Worm (Caenorhabditis elegans) whole organism, young adult: ENCODE data around the gene lbp-7.

Source experiments
- B0336.3 ChIP-seq: fragments of 200-800 bp; sonication (Bioruptor generic); IDR thresholded peaks from 2 replicates; pipeline ENCODE4 v1.3.6; 2022; ENCODE audit warnings: missing genetic modification characterization, missing compliant biosample characterization
- C17E4.6 ChIP-seq: fragments of 200-800 bp; sonication (Bioruptor generic); IDR thresholded peaks from 2 replicates; pipeline ENCODE4 v1.3.6; 2022; ENCODE audit warnings: missing genetic modification reagents, missing genetic modification characterization, missing compliant biosample characterization
- F57A8.1 ChIP-seq: fragments of 200-800 bp; sonication (Bioruptor generic); optimal IDR thresholded peaks from 2 replicates; lab custom pipeline; 2018; ENCODE audit warnings: mild to moderate bottlenecking, missing genetic modification characterization, moderate library complexity, missing compliant biosample characterization
- K11D2.4 ChIP-seq: fragments of 200-800 bp; sonication (Bioruptor generic); IDR thresholded peaks from 2 replicates; pipeline ENCODE4 v1.3.6; 2022; ENCODE audit warnings: missing genetic modification reagents, missing genetic modification characterization, missing compliant biosample characterization
- T07F8.4 ChIP-seq: sonication (generic microtip); optimal IDR thresholded peaks from 2 replicates; lab custom pipeline; 2016; ENCODE audit warnings: mild to moderate bottlenecking, missing genetic modification characterization, moderate library complexity, missing compliant biosample characterization
- Y56A3A.18 ChIP-seq: fragments of 200-800 bp; sonication (Bioruptor generic); IDR thresholded peaks from 2 replicates; pipeline ENCODE4 v1.3.6; 2022; ENCODE audit warnings: missing genetic modification reagents, missing genetic modification characterization, missing compliant biosample characterization
- Y79H2A.3 ChIP-seq: fragments of 200-800 bp; sonication (Bioruptor generic); conservative IDR thresholded peaks from 2 replicates; pipeline ENCODE4 v1.3.6; 2022; ENCODE audit warnings: missing genetic modification reagents, missing genetic modification characterization, missing compliant biosample characterization
- akir-1 ChIP-seq: fragments of 200-800 bp; sonication (Bioruptor generic); optimal IDR thresholded peaks from 2 replicates; lab custom pipeline; 2018; ENCODE audit warnings: mild to moderate bottlenecking, missing genetic modification characterization, moderate library complexity, missing compliant biosample characterization
- ama-1 ChIP-seq, 3 experiments: fragments of 150-350 bp in 1 of 3; sonication (generic microtip) in 2 of 3; optimal IDR thresholded peaks; 2 replicates each; lab custom pipeline; 2014 to 2018; ENCODE audit warnings: missing biosample characterization in 2 of 3, missing genetic modification characterization in 2 of 3, missing genetic modification reagents in 2 of 3
- aptf-2 ChIP-seq: fragments of 200-800 bp; sonication (Bioruptor generic); conservative IDR thresholded peaks from 2 replicates; pipeline ENCODE4 v1.3.6; 2022; ENCODE audit warnings: missing genetic modification reagents, missing genetic modification characterization, missing compliant biosample characterization
- athp-1 ChIP-seq: sonication (generic microtip); optimal IDR thresholded peaks from 2 replicates; lab custom pipeline; 2017; ENCODE audit warnings: mild to moderate bottlenecking, missing genetic modification characterization, missing compliant biosample characterization
- ceh-100 ChIP-seq: fragments of 200-800 bp; sonication (Bioruptor generic); IDR thresholded peaks from 2 replicates; pipeline ENCODE4 v1.3.6; 2022; ENCODE audit warnings: missing genetic modification reagents, missing genetic modification characterization, missing compliant biosample characterization
- ceh-40 ChIP-seq: fragments of 200-800 bp; sonication (Bioruptor generic); IDR thresholded peaks from 2 replicates; pipeline ENCODE4 v1.3.6; 2022; ENCODE audit warnings: missing genetic modification characterization, missing compliant biosample characterization
- die-1 ChIP-seq: sonication (generic microtip); optimal IDR thresholded peaks from 2 replicates; lab custom pipeline; 2016; ENCODE audit warnings: missing genotype, mild to moderate bottlenecking, missing genetic modification characterization, missing compliant biosample characterization
- efl-1 ChIP-seq: fragments of 150-350 bp; optimal IDR thresholded peaks from 2 replicates; lab custom pipeline; 2014; ENCODE audit warnings: missing biosample characterization, missing genetic modification reagents, missing genetic modification characterization
- egrh-3 ChIP-seq: fragments of 200-800 bp; sonication (Bioruptor generic); IDR thresholded peaks from 2 replicates; pipeline ENCODE4 v1.3.6; 2022; ENCODE audit warnings: missing genetic modification reagents, missing genetic modification characterization, missing compliant biosample characterization
- hmg-20 ChIP-seq: fragments of 200-800 bp; sonication (Bioruptor generic); IDR thresholded peaks from 2 replicates; pipeline ENCODE4 v1.3.6; 2022; ENCODE audit warnings: missing genetic modification reagents, missing genetic modification characterization, missing compliant biosample characterization
- lin-35 ChIP-seq, 3 experiments: fragments of 150-350 bp in 2 of 3; sonication (generic microtip) in 1 of 3; optimal IDR thresholded peaks; 2 replicates each; lab custom pipeline; 2014 to 2018; ENCODE audit warnings: missing biosample characterization in 3 of 3, missing genetic modification characterization in 3 of 3, missing genetic modification reagents in 3 of 3
- lin-54 ChIP-seq: fragments of 200-800 bp; sonication (Bioruptor generic); optimal IDR thresholded peaks from 2 replicates; lab custom pipeline; 2018; ENCODE audit warnings: mild to moderate bottlenecking, missing genetic modification characterization, missing compliant biosample characterization
- lsl-1 ChIP-seq: fragments of 200-800 bp; sonication (Bioruptor generic); optimal IDR thresholded peaks from 2 replicates; lab custom pipeline; 2018; ENCODE audit warnings: mild to moderate bottlenecking, missing genetic modification characterization, moderate library complexity, missing compliant biosample characterization
- madf-3 ChIP-seq: fragments of 200-800 bp; sonication (Bioruptor generic); IDR thresholded peaks from 2 replicates; pipeline ENCODE4 v1.3.6; 2022; ENCODE audit warnings: missing genetic modification reagents, missing genetic modification characterization, missing compliant biosample characterization
- nhr-120 ChIP-seq: fragments of 200-800 bp; sonication (Bioruptor generic); IDR thresholded peaks from 2 replicates; pipeline ENCODE4 v1.3.6; 2022; ENCODE audit warnings: missing genetic modification characterization, missing compliant biosample characterization
- nhr-90 ChIP-seq: sonication (generic microtip); optimal IDR thresholded peaks from 2 replicates; lab custom pipeline; 2016; ENCODE audit warnings: missing genotype, mild to moderate bottlenecking, missing genetic modification characterization, missing compliant biosample characterization
- snpc-3.4 ChIP-seq: sonication (generic microtip); optimal IDR thresholded peaks from 2 replicates; lab custom pipeline; 2017; ENCODE audit warnings: missing genetic modification characterization, mild to moderate bottlenecking, missing compliant biosample characterization, antibody characterized with exemption, moderate library complexity, missing genotype, missing genetic modification reagents
- snpc-4 ChIP-seq, 5 experiments: fragments of 150-350 bp in 1 of 5; sonication (generic microtip) in 4 of 5; optimal IDR thresholded peaks; 2 replicates each; lab custom pipeline; 2014 to 2018; ENCODE audit warnings: missing genetic modification characterization in 5 of 5, missing biosample characterization in 3 of 5, antibody characterized with exemption in 2 of 5, mild to moderate bottlenecking in 2 of 5, missing compliant biosample characterization in 2 of 5, missing genotype in 2 of 5, moderate library complexity in 2 of 5, missing genetic modification reagents in 1 of 5
- sptf-2 ChIP-seq: fragments of 200-800 bp; sonication (Bioruptor generic); optimal IDR thresholded peaks from 2 replicates; lab custom pipeline; 2018; ENCODE audit warnings: mild to moderate bottlenecking, missing genetic modification characterization, missing compliant biosample characterization
- ztf-18 ChIP-seq: sonication (generic microtip); optimal IDR thresholded peaks from 2 replicates; lab custom pipeline; 2016; ENCODE audit warnings: missing genotype, mild to moderate bottlenecking, missing genetic modification characterization, missing compliant biosample characterization
- ztf-6 ChIP-seq: fragments of 200-800 bp; sonication (Bioruptor generic); IDR thresholded peaks from 2 replicates; pipeline ENCODE4 v1.3.6; 2022; ENCODE audit warnings: missing genetic modification reagents, missing genetic modification characterization, missing compliant biosample characterization

The lbp-7 gene

ce11 chrV:13850170-13850569 lies 29.2 kb upstream of the lbp-7 start, which contains the start of gene hpx-2:
TSS of gene hpx-2 (plus strand) at chrV:13850470.
- TF ChIP-seq K11D2.4 (GFP tag; lab: Robert Waterston, UW) = no peak

DNA sequence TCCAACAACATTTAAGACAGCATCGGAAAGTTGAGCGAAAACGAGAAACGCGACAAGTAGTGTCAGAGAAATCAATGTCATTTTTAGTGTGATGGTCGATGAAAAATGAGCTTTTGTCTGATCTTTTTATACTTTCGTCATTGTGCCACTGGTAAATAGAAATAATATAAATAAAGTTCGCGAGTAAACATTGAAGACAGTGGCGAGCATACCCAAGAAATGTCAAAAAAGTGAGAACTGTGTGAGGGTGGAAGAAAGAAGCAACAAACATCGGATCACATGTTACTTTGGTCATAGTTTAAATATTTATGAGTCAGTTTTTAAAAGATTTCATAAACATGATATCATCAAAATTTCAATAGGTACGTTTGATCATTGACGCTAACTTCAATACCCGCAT lies 25.0 kb upstream of the lbp-7 start, which contains the start of gene ttr-21:
ttr-21 (minus strand) TSS at position 100 of the 400 bp plus-strand sequence.
- TF ChIP-seq C17E4.6 (GFP tag; lab: Robert Waterston, UW) = no peak
- TF ChIP-seq ztf-18 (tag; lab: Kevin White, UChicago) = no peak

DNA sequence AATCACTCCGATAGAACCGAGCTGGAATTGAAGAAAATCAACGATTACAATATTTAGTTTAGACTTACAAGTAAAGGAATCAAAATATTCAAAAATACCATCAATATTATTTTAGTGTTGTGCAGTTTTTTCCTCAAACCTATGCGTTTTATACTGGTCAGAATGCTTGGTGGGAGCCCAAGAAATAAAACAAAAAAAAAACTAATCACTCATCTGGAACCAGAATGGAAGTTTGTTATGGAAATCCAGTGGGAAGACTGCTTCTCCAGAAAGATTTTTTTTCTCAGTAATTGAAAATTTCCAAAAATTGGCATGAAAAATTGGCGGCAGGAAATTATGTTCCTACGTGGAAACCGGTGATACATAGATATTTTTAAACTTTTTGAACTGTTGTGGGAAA lies 23.0 kb upstream of the lbp-7 start, which contains the start of gene srx-134:
srx-134 (minus strand) TSS at position 101 of the 400 bp plus-strand sequence.
- TF ChIP-seq lin-35 (GFP tag; optimal IDR thresholded peaks at IDR 0.05; lab: Kevin White, UChicago) (no peak), die-1 (tag; lab: Kevin White, UChicago) (no peak), athp-1 (tag; lab: Kevin White, UChicago) (no peak), ztf-6 (GFP tag; lab: Robert Waterston, UW) (no peak)

DNA sequence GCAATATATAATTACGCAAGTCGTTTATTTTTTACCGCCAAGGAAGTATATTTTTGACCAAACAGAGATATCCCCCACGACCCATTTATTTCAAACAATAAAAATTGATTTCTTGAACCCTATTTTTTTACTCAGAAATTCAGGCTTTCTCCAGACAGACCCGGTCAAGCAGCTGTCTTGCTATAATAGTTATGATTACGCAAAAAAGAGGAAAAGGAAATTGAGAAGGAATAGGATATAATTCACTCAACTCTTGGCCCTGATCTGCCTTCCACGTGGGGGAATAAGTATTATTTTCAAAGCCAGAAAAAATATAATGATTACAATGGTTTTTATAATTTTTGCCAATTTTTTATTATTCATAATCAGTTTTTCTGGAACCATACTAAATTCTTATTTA lies 22.2 kb upstream of the lbp-7 start, which contains the start of gene srx-136:
srx-136 (plus strand) TSS at position 301 of the 400 bp plus-strand sequence.
- TF ChIP-seq T07F8.4 (tag; lab: Kevin White, UChicago) (no peak), efl-1 (GFP tag; lab: Kevin White, UChicago) (no peak), lin-54 (GFP tag; lab: Kevin White, UChicago) (no peak), C17E4.6 (GFP tag; lab: Robert Waterston, UW) (no peak), ama-1 (optimal IDR thresholded peaks at IDR 0.05; lab: Kevin White, UChicago) (no peak), ama-1 (GFP tag; optimal IDR thresholded peaks at IDR 0.05; lab: Kevin White, UChicago) (no peak), snpc-4 (GFP tag; optimal IDR thresholded peaks at IDR 0.05; lab: Kevin White, UChicago) (no peak), snpc-4 (tag; optimal IDR thresholded peaks at IDR 0.05; lab: Kevin White, UChicago) (no peak), ceh-100 (GFP tag; lab: Robert Waterston, UW) (no peak)

- TF ChIP-seq snpc-3.4 (no peak), K11D2.4 (GFP tag; lab: Robert Waterston, UW) (no peak)
- TF ChIP-seq, all 124 proteins: peak for 0
Observed at ce11 chrV:13858906-13859305, 20.4 kb upstream of the lbp-7 start, which contains the start of gene srx-135. TSS of gene srx-135 (plus strand) at chrV:13859206.

- TF ChIP-seq lsl-1 (GFP tag; lab: Kevin White, UChicago) (no peak), aptf-2 (GFP tag; lab: Robert Waterston, UW) (no peak), nhr-120 (GFP tag; lab: Robert Waterston, UW) (no peak), nhr-90 (no peak), egrh-3 (GFP tag; lab: Robert Waterston, UW) (no peak), akir-1 (GFP tag; lab: Kevin White, UChicago) (no peak), B0336.3 (GFP tag; lab: Robert Waterston, UW) (no peak), F57A8.1 (GFP tag; lab: Kevin White, UChicago) (no peak), Y79H2A.3 (GFP tag; lab: Robert Waterston, UW) (no peak), madf-3 (GFP tag; lab: Robert Waterston, UW) (no peak), Y56A3A.18 (GFP tag; lab: Robert Waterston, UW) (no peak), ceh-40 (GFP tag; lab: Robert Waterston, UW) (no peak), sptf-2 (GFP tag; lab: Kevin White, UChicago) (no peak), hmg-20 (no peak)
Observed at ce11 chrV:13862505-13862904, 16.8 kb upstream of the lbp-7 start, which contains the start of gene srx-137. TSS of gene srx-137 (plus strand) at chrV:13862805.
